Worm (Caenorhabditis elegans) whole organism, late embryonic: Measurements from ENCODE around the gene gst-8.

Experiments used
- C38D4.7 ChIP-seq: fragments of 200-800 bp; sonication (Bioruptor generic); optimal IDR thresholded peaks from 2 replicates; lab custom pipeline; 2018; ENCODE audit warnings: mild to moderate bottlenecking, missing genetic modification characterization, moderate library complexity, missing compliant biosample characterization
- fkh-10 ChIP-seq: fragments of 150-350 bp; optimal IDR thresholded peaks from 2 replicates; lab custom pipeline; 2014; ENCODE audit warnings: missing biosample characterization, missing genetic modification reagents, missing genetic modification characterization
- nhr-232 ChIP-seq: sonication (generic microtip); optimal IDR thresholded peaks from 2 replicates; lab custom pipeline; 2016; ENCODE audit warnings: missing genetic modification characterization, missing compliant biosample characterization
- ttx-3 ChIP-seq: sonication (generic microtip); optimal IDR thresholded peaks from 2 replicates; lab custom pipeline; 2016; ENCODE audit warnings: missing genetic modification reagents, missing genetic modification characterization, missing compliant biosample characterization

DNA sequence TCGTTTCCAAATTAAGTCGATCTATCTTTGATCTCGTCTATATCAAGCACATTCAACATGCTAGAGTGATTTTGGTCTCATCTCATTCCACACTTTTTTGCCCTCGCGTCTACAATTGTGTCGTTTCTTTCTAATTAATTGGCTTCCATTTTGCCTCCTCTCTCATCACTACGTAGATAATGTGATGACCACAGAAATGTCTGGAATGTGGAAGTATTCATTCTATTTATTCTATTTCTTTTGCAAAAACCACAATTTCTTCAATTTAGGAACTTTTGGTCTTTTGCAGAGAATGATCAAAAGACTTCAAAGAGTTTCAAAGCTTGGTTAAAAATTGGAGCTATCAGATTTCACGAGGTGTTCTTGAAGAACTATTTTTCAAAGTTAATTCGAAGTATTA, 32.1 kb downstream of the gst-8 start:
- no peak for TF ChIP-seq ttx-3
- TF ChIP-seq C38D4.7 (GFP tag; lab: Kevin White, UChicago): no peak
- no peak for TF ChIP-seq fkh-10
- TF ChIP-seq nhr-232 (tag; lab: Kevin White, UChicago): no peak
